Fruit fly (Drosophila melanogaster) whole organism, pupa: ENCODE measurements around the gene bond.
A peak's percentile ranks its signal among the peaks of the same experiment; 100 is the strongest.

ENCODE experiments used
- CG10348 ChIP-seq: fragments of 200-800 bp; sonication (Bioruptor generic); IDR thresholded peaks from 2 replicates; pipeline ENCODE4 v1.3.6; 2022; ENCODE audit warnings: missing biosample characterization, missing genetic modification characterization
- CG12605 ChIP-seq: fragments of 200-800 bp; sonication (Bioruptor generic); IDR thresholded peaks from 2 replicates; pipeline ENCODE4 v1.3.6; 2022; ENCODE audit warnings: missing biosample characterization, missing genetic modification characterization
- CG13204 ChIP-seq: fragments of 200-800 bp; sonication (Bioruptor generic); optimal IDR thresholded peaks from 2 replicates; lab custom pipeline; 2018; ENCODE audit warnings: missing biosample characterization, mild to moderate bottlenecking, missing genetic modification characterization, moderate library complexity
- CG14655 ChIP-seq: fragments of 200-800 bp; sonication (Bioruptor generic); optimal IDR thresholded peaks from 3 replicates; lab custom pipeline; 2017; ENCODE audit warnings: mild to moderate bottlenecking, missing biosample characterization, missing genetic modification reagents, missing genetic modification characterization
- CG15710 ChIP-seq: fragments of 200-800 bp; sonication (Bioruptor generic); optimal IDR thresholded peaks from 2 replicates; lab custom pipeline; 2018; ENCODE audit warnings: missing biosample characterization, mild to moderate bottlenecking, missing genetic modification characterization, moderate library complexity
- CG17806 ChIP-seq: fragments of 200-800 bp; sonication (Bioruptor generic); optimal IDR thresholded peaks from 2 replicates; lab custom pipeline; 2018; ENCODE audit warnings: missing biosample characterization, mild to moderate bottlenecking, missing genetic modification characterization, moderate library complexity
- CG32121 ChIP-seq: fragments of 200-800 bp; sonication (Bioruptor generic); IDR thresholded peaks from 2 replicates; pipeline ENCODE4 v1.3.6; 2022; ENCODE audit warnings: missing biosample characterization, missing genetic modification characterization
- CG34367 ChIP-seq: fragments of 200-800 bp; sonication (Bioruptor generic); optimal IDR thresholded peaks from 2 replicates; lab custom pipeline; 2018; ENCODE audit warnings: missing biosample characterization, mild to moderate bottlenecking, missing genetic modification characterization
- CG4496 ChIP-seq: fragments of 200-800 bp; sonication (Bioruptor generic); IDR thresholded peaks from 3 replicates; pipeline ENCODE4 v1.3.6; 2022; ENCODE audit warnings: missing biosample characterization, missing genetic modification characterization
- CG8159 ChIP-seq: fragments of 200-800 bp; sonication (Bioruptor generic); optimal IDR thresholded peaks from 3 replicates; lab custom pipeline; 2018; ENCODE audit warnings: missing biosample characterization, mild to moderate bottlenecking, missing genetic modification characterization, moderate library complexity
- CG8301 ChIP-seq: fragments of 200-800 bp; sonication (Bioruptor generic); optimal IDR thresholded peaks from 2 replicates; lab custom pipeline; 2018; ENCODE audit warnings: missing biosample characterization, mild to moderate bottlenecking, missing genetic modification characterization
- CG9948 ChIP-seq: fragments of 200-800 bp; sonication (Bioruptor generic); optimal IDR thresholded peaks from 2 replicates; lab custom pipeline; 2018; ENCODE audit warnings: missing biosample characterization, mild to moderate bottlenecking, missing genetic modification characterization, moderate library complexity
- D1 ChIP-seq: fragments of 200-800 bp; sonication (Bioruptor generic); optimal IDR thresholded peaks from 2 replicates; lab custom pipeline; 2018; ENCODE audit warnings: missing biosample characterization, mild to moderate bottlenecking, missing genetic modification characterization, moderate library complexity
- EcR ChIP-seq: fragments of 200-800 bp; sonication (Bioruptor generic); optimal IDR thresholded peaks from 3 replicates; lab custom pipeline; 2019; ENCODE audit warnings: missing biosample characterization, missing genetic modification characterization, mild to moderate bottlenecking, moderate library complexity, missing genetic modification reagents
- Ets98B ChIP-seq: fragments of 200-800 bp; sonication (Bioruptor generic); IDR thresholded peaks from 2 replicates; pipeline ENCODE4 v1.3.6; 2022; ENCODE audit warnings: missing biosample characterization, missing genetic modification characterization
- Pif1A ChIP-seq: fragments of 200-800 bp; sonication (Bioruptor generic); optimal IDR thresholded peaks from 3 replicates; lab custom pipeline; 2016; ENCODE audit warnings: missing biosample characterization, missing genetic modification characterization
- Pif1B ChIP-seq: fragments of 200-800 bp; sonication (Bioruptor generic); optimal IDR thresholded peaks from 3 replicates; lab custom pipeline; 2016; ENCODE audit warnings: missing biosample characterization, missing genetic modification characterization
- Snoo ChIP-seq: fragments of 200-800 bp; sonication (Bioruptor generic); optimal IDR thresholded peaks from 3 replicates; lab custom pipeline; 2017; ENCODE audit warnings: missing biosample characterization, mild to moderate bottlenecking, missing genetic modification characterization, inconsistent platforms
- fd96Ca ChIP-seq: fragments of 200-800 bp; sonication (Bioruptor generic); IDR thresholded peaks from 3 replicates; pipeline ENCODE4 v1.3.6; 2022; ENCODE audit warnings: missing biosample characterization, missing genetic modification characterization
- gl ChIP-seq: fragments of 200-800 bp; sonication (Bioruptor generic); optimal IDR thresholded peaks from 2 replicates; lab custom pipeline; 2018; ENCODE audit warnings: missing biosample characterization, mild to moderate bottlenecking, missing genetic modification characterization
- rn ChIP-seq: fragments of 200-800 bp; sonication (Bioruptor generic); IDR thresholded peaks from 2 replicates; pipeline ENCODE4 v1.3.6; 2022; ENCODE audit warnings: missing biosample characterization, missing genetic modification characterization

bond gene

dm6 chr3R:22522859-22523258 lies 27.6 kb upstream of the bond start:
- TF ChIP-seq fd96Ca (GFP tag; lab: Robert Waterston, UW) (no peak), rn (GFP tag; lab: Robert Waterston, UW) (no peak), CG34367 (tag; lab: Kevin White, UChicago) (no peak), Pif1B (no peak), CG32121 (GFP tag; lab: Robert Waterston, UW) (no peak), CG12605 (GFP tag; lab: Robert Waterston, UW) (no peak), CG17806 (tag; lab: Kevin White, UChicago) (no peak), gl (tag; lab: Kevin White, UChicago) (no peak)
- TF ChIP-seq, all 21 proteins: peak for 0

dm6 chr3R:22524344-22525072 lies 26.0 kb upstream of the bond start:
- TF ChIP-seq gl (tag; lab: Kevin White, UChicago) (no peak), EcR (GFP tag; lab: Kevin White, UChicago) (peak; percentile 91)

DNA sequence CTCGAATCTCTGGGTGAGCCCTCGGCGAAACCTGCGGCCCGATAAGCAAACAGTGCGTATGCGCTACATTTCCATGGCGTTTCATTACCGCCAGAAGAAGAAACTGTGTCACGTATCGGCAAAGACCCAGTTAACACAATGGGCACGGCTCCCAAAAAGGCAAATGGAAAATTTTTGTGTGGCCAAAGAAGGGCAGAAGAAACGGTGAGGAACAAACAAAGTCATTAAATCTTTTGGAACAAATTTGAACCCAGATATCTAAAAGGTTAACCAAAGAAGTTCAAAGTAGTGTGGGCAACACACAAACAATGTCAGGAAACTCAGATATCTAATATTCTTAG lies 25.4 kb upstream of the bond start:
- TF ChIP-seq CG15710 (no peak), CG9948 (no peak), CG14655 (GFP tag; lab: Kevin White, UChicago) (no peak), CG13204 (GFP tag; lab: Kevin White, UChicago) (no peak), CG4496 (GFP tag; lab: Robert Waterston, UW) (no peak), fd96Ca (GFP tag; lab: Robert Waterston, UW) (no peak), rn (GFP tag; lab: Robert Waterston, UW) (no peak), EcR (GFP tag; lab: Kevin White, UChicago) (no peak), CG8159 (tag; lab: Kevin White, UChicago) (no peak), CG17806 (tag; lab: Kevin White, UChicago) (no peak), CG34367 (tag; lab: Kevin White, UChicago) (no peak), CG8301 (no peak), CG10348 (GFP tag; lab: Robert Waterston, UW) (no peak)

dm6 chr3R:22525546-22526352 lies 24.7 kb upstream of the bond start:
- TF ChIP-seq D1 (tag; lab: Kevin White, UChicago) (peak; percentile 12), Pif1A (GFP tag; lab: Kevin White, UChicago) (peak; percentile 58), Snoo (tag; lab: Kevin White, UChicago) (no peak), CG4496 (GFP tag; lab: Robert Waterston, UW) (no peak)
- TF ChIP-seq, all 21 proteins: peak for 2

dm6 chr3R:22526353-22526907 lies 24.1 kb upstream of the bond start:
- TF ChIP-seq Ets98B (GFP tag; lab: Robert Waterston, UW) = no peak
- no peak for TF ChIP-seq CG9948
- no peak for TF ChIP-seq CG10348 (GFP tag; lab: Robert Waterston, UW)
- TF ChIP-seq CG13204 (GFP tag; lab: Kevin White, UChicago) = peak; percentile 44
- TF ChIP-seq CG4496 (GFP tag; lab: Robert Waterston, UW) = no peak
- TF ChIP-seq CG12605 (GFP tag; lab: Robert Waterston, UW) = no peak
- TF ChIP-seq CG8301 = peak; percentile 25
- TF ChIP-seq CG34367 (tag; lab: Kevin White, UChicago) = no peak
- peak; percentile 8 for TF ChIP-seq CG17806 (tag; lab: Kevin White, UChicago)
- TF ChIP-seq CG8159 (tag; lab: Kevin White, UChicago) = peak; percentile 44
- no peak for TF ChIP-seq rn (GFP tag; lab: Robert Waterston, UW)
- TF ChIP-seq gl (tag; lab: Kevin White, UChicago) = peak; percentile 16
- no peak for TF ChIP-seq Pif1B
- TF ChIP-seq Snoo (tag; lab: Kevin White, UChicago) = no peak
- TF ChIP-seq CG15710 = peak; percentile 37
- TF ChIP-seq EcR (GFP tag; lab: Kevin White, UChicago) = peak; percentile 90
- peak; percentile 52 for TF ChIP-seq CG14655 (GFP tag; lab: Kevin White, UChicago)
- TF ChIP-seq CG32121 (GFP tag; lab: Robert Waterston, UW) = peak; percentile 32; the same call in 1 of the 2 replicates
- peak; percentile 48; the same call in 2 of the 3 replicates for TF ChIP-seq fd96Ca (GFP tag; lab: Robert Waterston, UW)
- peak; percentile 13 for TF ChIP-seq Pif1A (GFP tag; lab: Kevin White, UChicago)
- TF ChIP-seq D1 (tag; lab: Kevin White, UChicago) = no peak

DNA sequence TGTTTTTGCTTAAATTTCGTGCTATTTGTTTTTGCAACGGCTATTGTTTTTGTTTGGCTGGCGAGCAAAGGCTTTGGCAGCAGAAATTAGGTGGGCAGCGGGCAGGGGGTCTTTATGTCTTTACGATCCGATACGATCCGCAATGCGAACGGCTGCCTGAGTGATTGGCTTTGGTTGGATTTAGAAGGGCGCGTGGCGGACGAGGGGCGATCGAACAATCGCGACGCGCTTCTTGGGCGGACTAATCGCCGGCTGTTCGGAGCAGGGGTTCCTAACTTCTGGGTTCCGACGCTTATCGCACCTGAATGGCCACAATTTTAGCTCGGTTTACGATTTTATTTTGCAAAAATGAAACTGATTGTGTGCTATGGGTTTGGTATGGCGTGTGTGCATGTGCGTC lies 23.3 kb upstream of the bond start:
- TF ChIP-seq CG15710 (no peak), CG32121 (GFP tag; lab: Robert Waterston, UW) (peak; percentile 30; the same call in 1 of the 2 replicates)
